Fruit fly (Drosophila melanogaster) whole organism, embryonic: ENCODE results near the gene EndoGI.

Experiments
- CG13123 ChIP-seq: fragments of 200-800 bp; sonication (Bioruptor generic); optimal IDR thresholded peaks from 2 replicates; lab custom pipeline; 2016; ENCODE audit warnings: missing biosample characterization, missing genetic modification characterization
- CG5953 ChIP-seq: fragments of 200-800 bp; sonication (Bioruptor generic); IDR thresholded peaks from 2 replicates; pipeline ENCODE4 v1.3.6; 2022; ENCODE audit warnings: missing biosample characterization, missing genetic modification characterization
- CTCF ChIP-seq: fragments of 200-800 bp; sonication (Bioruptor generic); optimal IDR thresholded peaks from 2 replicates; lab custom pipeline; 2017; ENCODE audit warnings: missing biosample characterization, mild to moderate bottlenecking, missing genetic modification characterization, moderate library complexity
- D ChIP-seq, 2 experiments: fragments of 200-800 bp in 1 of 2; fragments of >200 bp in 1 of 2; sonication (Bioruptor generic) in 1 of 2; optimal IDR thresholded peaks; 2 replicates in 1 of 2; 3 replicates in 1 of 2; lab custom pipeline; 2017; ENCODE audit warnings: mild to moderate bottlenecking in 1 of 2, missing biosample characterization in 1 of 2, missing genetic modification characterization in 1 of 2, missing genetic modification reagents in 1 of 2
- Dip3 ChIP-seq: fragments of 200-800 bp; sonication (Bioruptor generic); optimal IDR thresholded peaks from 3 replicates; lab custom pipeline; 2016; ENCODE audit warnings: missing biosample characterization, missing genetic modification characterization
- Lpt ChIP-seq: fragments of >200 bp; optimal IDR thresholded peaks from 2 replicates; lab custom pipeline; 2018; ENCODE audit warnings: missing biosample characterization, missing genetic modification characterization
- Sox100B ChIP-seq: fragments of 200-800 bp; sonication (Bioruptor generic); optimal IDR thresholded peaks from 3 replicates; lab custom pipeline; 2018; ENCODE audit warnings: missing biosample characterization, mild to moderate bottlenecking, missing genetic modification characterization
- caup ChIP-seq: fragments of 200-800 bp; sonication (Bioruptor generic); optimal IDR thresholded peaks from 3 replicates; lab custom pipeline; 2017; ENCODE audit warnings: missing biosample characterization, mild to moderate bottlenecking, missing genetic modification characterization, moderate library complexity; ENCODE audit not compliant: severe bottlenecking
- gce ChIP-seq: fragments of 200-800 bp; sonication (Bioruptor generic); IDR thresholded peaks from 3 replicates; pipeline ENCODE4 v1.3.6; 2022; ENCODE audit warnings: missing biosample characterization, missing genetic modification characterization
- jigr1 ChIP-seq: fragments of 200-800 bp; sonication (Bioruptor generic); IDR thresholded peaks from 3 replicates; pipeline ENCODE4 v1.3.6; 2022; ENCODE audit warnings: missing biosample characterization, missing genetic modification characterization
- pb ChIP-seq: fragments of 200-800 bp; sonication (Bioruptor generic); optimal IDR thresholded peaks from 3 replicates; lab custom pipeline; 2016; ENCODE audit warnings: missing biosample characterization, missing genetic modification characterization
- pzg ChIP-seq: fragments of 200-800 bp; sonication (Bioruptor generic); optimal IDR thresholded peaks from 3 replicates; lab custom pipeline; 2018; ENCODE audit warnings: missing biosample characterization, mild to moderate bottlenecking, missing genetic modification characterization, moderate library complexity
- sima ChIP-seq: fragments of 200-800 bp; sonication (Bioruptor generic); optimal IDR thresholded peaks from 2 replicates; lab custom pipeline; 2016; ENCODE audit warnings: missing biosample characterization, missing genetic modification characterization
- so ChIP-seq: fragments of 200-800 bp; sonication (Bioruptor generic); IDR thresholded peaks from 3 replicates; pipeline ENCODE4 v1.3.6; 2022; ENCODE audit warnings: missing biosample characterization, missing genetic modification characterization

DNA sequence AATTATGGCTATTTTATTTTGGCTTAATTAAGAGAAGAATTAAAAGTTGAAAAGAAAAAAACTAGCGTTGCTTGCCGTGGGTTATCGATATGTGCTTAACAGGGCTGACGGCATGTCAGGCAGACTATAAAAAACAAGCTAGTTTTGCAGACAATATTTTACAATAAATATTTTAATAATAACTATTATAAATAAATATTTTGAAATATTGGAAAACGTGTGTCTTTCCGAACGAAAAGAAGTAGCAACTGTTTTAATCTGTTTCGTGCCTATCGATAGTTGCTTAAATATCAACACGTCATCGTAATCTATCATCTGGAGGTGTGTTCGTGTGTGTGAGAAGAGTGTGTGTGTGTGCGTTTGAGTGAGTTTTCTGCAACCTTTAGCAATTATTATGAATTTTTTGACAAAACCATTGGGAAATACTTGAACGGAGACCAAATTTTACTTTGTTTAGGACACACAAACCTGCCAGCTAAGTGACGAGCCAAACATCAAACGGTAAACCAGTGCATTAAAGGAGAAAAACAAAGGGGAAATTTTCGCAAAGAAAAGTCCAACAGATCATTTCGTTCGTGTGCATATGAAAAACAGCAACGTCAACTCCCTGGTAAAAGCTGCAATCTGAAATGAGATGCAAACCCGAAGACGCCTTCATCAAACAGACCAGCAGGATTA lies 49.7 kb downstream of the EndoGI start, which contains the start of the genes CG5861 and Syx5:
- TF ChIP-seq Dip3 (no peak), CTCF (GFP tag; lab: Kevin White, UChicago) (peak; percentile 25), D (optimal IDR thresholded peaks at IDR 0.05; lab: Kevin White, UChicago) (no peak), D (GFP tag; optimal IDR thresholded peaks at IDR 0.05; lab: Kevin White, UChicago) (no peak), Sox100B (GFP tag; lab: Kevin White, UChicago) (peak; percentile 53), sima (GFP tag; lab: Kevin White, UChicago) (no peak), CG13123 (GFP tag; lab: Kevin White, UChicago) (no peak), Lpt (GFP tag; lab: Kevin White, UChicago) (no peak), caup (GFP tag; lab: Kevin White, UChicago) (peak; percentile 51), pb (GFP tag; lab: Kevin White, UChicago) (no peak), gce (GFP tag; lab: Robert Waterston, UW) (no peak), so (GFP tag; lab: Robert Waterston, UW) (no peak), pzg (peak; percentile 68), CG5953 (GFP tag; lab: Robert Waterston, UW) (no peak), jigr1 (GFP tag; lab: Robert Waterston, UW) (no peak)
